Worm (Caenorhabditis elegans) whole organism, L2 larva: ENCODE measurements around the gene clc-5.

Experiments
- R02D3.7 ChIP-seq: fragments of 150-350 bp; optimal IDR thresholded peaks from 2 replicates; lab custom pipeline; 2014; ENCODE audit warnings: missing biosample characterization, missing genetic modification characterization
- Y55F3AM.14 ChIP-seq: fragments of 200-800 bp; sonication (Bioruptor generic); optimal IDR thresholded peaks from 2 replicates; lab custom pipeline; 2018; ENCODE audit warnings: mild to moderate bottlenecking, missing genetic modification characterization, missing compliant biosample characterization
- ZK546.5 ChIP-seq: sonication (generic microtip); optimal IDR thresholded peaks from 2 replicates; lab custom pipeline; 2017; ENCODE audit warnings: missing biosample characterization, missing genetic modification characterization
- alr-1 ChIP-seq: fragments of 150-350 bp; optimal IDR thresholded peaks from 2 replicates; lab custom pipeline; 2014; ENCODE audit warnings: missing biosample characterization, missing genetic modification characterization
- aly-2 ChIP-seq: fragments of 150-350 bp; optimal IDR thresholded peaks from 2 replicates; lab custom pipeline; 2014; ENCODE audit warnings: missing biosample characterization, missing genetic modification characterization
- ama-1 ChIP-seq: fragments of 150-350 bp; optimal IDR thresholded peaks from 2 replicates; lab custom pipeline; 2018; ENCODE audit warnings: inconsistent platforms
- blmp-1 ChIP-seq: sonication (generic microtip); optimal IDR thresholded peaks from 2 replicates; lab custom pipeline; 2017; ENCODE audit warnings: missing genetic modification characterization, mild to moderate bottlenecking, missing compliant biosample characterization, antibody characterized with exemption, moderate library complexity; ENCODE audit not compliant: insufficient read depth
- ceh-16 ChIP-seq: fragments of 150-350 bp; optimal IDR thresholded peaks from 2 replicates; lab custom pipeline; 2014; ENCODE audit warnings: missing biosample characterization, missing genetic modification characterization
- ceh-82 ChIP-seq: fragments of 150-350 bp; optimal IDR thresholded peaks from 2 replicates; lab custom pipeline; 2014; ENCODE audit warnings: missing biosample characterization, missing genetic modification characterization
- crh-2 ChIP-seq: sonication (generic microtip); optimal IDR thresholded peaks from 2 replicates; lab custom pipeline; 2017; ENCODE audit warnings: missing biosample characterization, missing genetic modification characterization
- dmd-4 ChIP-seq: sonication (generic microtip); optimal IDR thresholded peaks from 2 replicates; lab custom pipeline; 2017; ENCODE audit warnings: missing biosample characterization, missing genetic modification characterization
- egl-27 ChIP-seq: sonication (generic microtip); optimal IDR thresholded peaks from 3 replicates; lab custom pipeline; 2017; ENCODE audit warnings: missing biosample characterization, missing genetic modification reagents, missing genetic modification characterization
- elt-3 ChIP-seq: sonication (generic microtip); optimal IDR thresholded peaks from 2 replicates; lab custom pipeline; 2017; ENCODE audit warnings: missing biosample characterization, missing genetic modification characterization
- fos-1 ChIP-seq: fragments of 150-350 bp; optimal IDR thresholded peaks from 2 replicates; lab custom pipeline; 2014; ENCODE audit warnings: missing biosample characterization, missing genetic modification characterization
- gmeb-1 ChIP-seq: fragments of 150-350 bp; optimal IDR thresholded peaks from 2 replicates; lab custom pipeline; 2014; ENCODE audit warnings: missing biosample characterization, missing genetic modification characterization
- lin-11 ChIP-seq: fragments of 150-350 bp; sonication (generic microtip); optimal IDR thresholded peaks from 2 replicates; lab custom pipeline; 2014; ENCODE audit warnings: missing biosample characterization, missing genetic modification characterization, inconsistent platforms, mixed read lengths
- lin-13 ChIP-seq: fragments of 150-350 bp; optimal IDR thresholded peaks from 2 replicates; lab custom pipeline; 2014; ENCODE audit warnings: missing biosample characterization, missing genetic modification reagents, missing genetic modification characterization
- lsy-2 ChIP-seq, 2 experiments: fragments of 150-350 bp in 1 of 2; sonication (generic microtip) in 1 of 2; optimal IDR thresholded peaks; 2 replicates each; lab custom pipeline; 2014 to 2017; ENCODE audit warnings: missing biosample characterization in 2 of 2, missing genetic modification characterization in 2 of 2
- mbf-1 ChIP-seq: sonication (generic microtip); optimal IDR thresholded peaks from 2 replicates; lab custom pipeline; 2017; ENCODE audit warnings: missing biosample characterization, missing genetic modification characterization
- nhr-10 ChIP-seq: sonication (generic microtip); optimal IDR thresholded peaks from 2 replicates; lab custom pipeline; 2017; ENCODE audit warnings: missing biosample characterization, missing genetic modification characterization
- nhr-11 ChIP-seq: fragments of 150-350 bp; optimal IDR thresholded peaks from 2 replicates; lab custom pipeline; 2014; ENCODE audit warnings: missing biosample characterization, missing genetic modification characterization
- nhr-12 ChIP-seq: fragments of 150-350 bp; optimal IDR thresholded peaks from 2 replicates; lab custom pipeline; 2014; ENCODE audit warnings: missing biosample characterization, missing genetic modification characterization
- nhr-23 ChIP-seq: fragments of 150-350 bp; optimal IDR thresholded peaks from 2 replicates; lab custom pipeline; 2014; ENCODE audit warnings: missing biosample characterization, missing genetic modification reagents, missing genetic modification characterization
- nhr-6 ChIP-seq: fragments of 150-350 bp; optimal IDR thresholded peaks from 2 replicates; lab custom pipeline; 2014; ENCODE audit warnings: missing biosample characterization, missing genetic modification characterization
- nhr-77 ChIP-seq: fragments of 150-350 bp; optimal IDR thresholded peaks from 2 replicates; lab custom pipeline; 2014; ENCODE audit warnings: missing biosample characterization, missing genetic modification characterization
- peb-1 ChIP-seq: fragments of 150-350 bp; optimal IDR thresholded peaks from 2 replicates; lab custom pipeline; 2014; ENCODE audit warnings: missing biosample characterization, missing genetic modification characterization
- sem-4 ChIP-seq: fragments of 150-350 bp; optimal IDR thresholded peaks from 2 replicates; lab custom pipeline; 2014; ENCODE audit warnings: missing biosample characterization, missing genetic modification reagents, missing genetic modification characterization
- skn-1 ChIP-seq: sonication (generic microtip); optimal IDR thresholded peaks from 2 replicates; lab custom pipeline; 2017; ENCODE audit warnings: missing biosample characterization, missing genetic modification characterization
- sma-3 ChIP-seq: sonication (generic microtip); optimal IDR thresholded peaks from 2 replicates; lab custom pipeline; 2016; ENCODE audit warnings: missing genetic modification reagents, missing genetic modification characterization, missing compliant biosample characterization
- snpc-4 ChIP-seq: fragments of 150-350 bp; optimal IDR thresholded peaks from 2 replicates; lab custom pipeline; 2014; ENCODE audit warnings: missing biosample characterization, missing genetic modification characterization
- unc-55 ChIP-seq: fragments of 150-350 bp; sonication (generic microtip); optimal IDR thresholded peaks from 3 replicates; lab custom pipeline; 2014; ENCODE audit warnings: missing biosample characterization, missing genetic modification reagents, missing genetic modification characterization
- unc-62 ChIP-seq: fragments of 150-350 bp; optimal IDR thresholded peaks from 2 replicates; lab custom pipeline; 2014; ENCODE audit warnings: missing biosample characterization, missing genetic modification reagents, missing genetic modification characterization
- ztf-1 ChIP-seq: fragments of 200-800 bp; sonication (Bioruptor generic); conservative IDR thresholded peaks from 2 replicates; pipeline ENCODE4 v1.3.6; 2022; ENCODE audit warnings: missing genetic modification characterization, missing compliant biosample characterization
- ztf-4 ChIP-seq: fragments of 150-350 bp; optimal IDR thresholded peaks from 2 replicates; lab custom pipeline; 2014; ENCODE audit warnings: missing biosample characterization, missing genetic modification characterization

clc-5 gene

DNA sequence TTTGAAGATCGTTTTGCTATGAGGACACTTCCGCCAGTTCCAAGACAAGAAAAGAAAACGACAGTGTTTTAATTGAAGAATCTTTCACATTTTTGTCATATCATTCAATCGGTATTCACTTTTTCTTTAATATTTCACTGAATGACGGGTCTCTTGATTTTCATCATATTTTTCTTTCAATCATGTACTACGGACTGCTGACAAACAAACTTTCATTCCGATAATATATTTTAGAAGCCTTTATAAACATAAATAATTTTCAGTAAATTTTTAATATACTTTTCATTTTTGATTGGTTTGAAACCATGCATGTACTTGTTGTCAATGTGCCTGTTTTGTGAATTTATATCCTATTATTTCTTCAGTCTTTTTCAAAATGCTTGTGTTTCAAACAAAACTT, at the start of gene clc-5:
Gene clc-5 (plus strand): TSS at position 301 of the 400 bp plus-strand sequence.
- TF ChIP-seq dmd-4 (no peak), elt-3 (tag; lab: Kevin White, UChicago) (no peak)

DNA sequence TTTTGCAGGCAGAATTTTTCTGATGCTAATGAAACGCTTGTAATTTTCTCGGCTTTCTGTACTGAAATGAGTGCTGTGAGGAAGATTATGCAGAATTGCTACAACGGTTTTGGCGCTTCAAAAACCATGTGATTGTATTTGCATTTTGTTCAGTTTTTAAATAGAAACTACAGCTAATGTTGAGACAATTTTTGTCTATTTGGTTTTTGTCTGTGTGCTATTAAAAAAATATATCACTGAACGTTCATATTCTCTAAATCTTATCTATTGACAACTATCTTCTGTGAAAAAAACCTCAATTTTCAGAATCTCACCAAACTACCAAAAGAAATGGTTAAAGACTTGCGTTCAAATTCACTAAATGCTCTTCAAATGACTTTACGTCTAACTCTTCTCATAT, 43.1 kb upstream of the clc-5 start, which contains the start of gene C10A4.6:
Gene C10A4.6 (plus strand): TSS at position 301 of the 400 bp plus-strand sequence.
- TF ChIP-seq aly-2 (no peak), nhr-6 (tag; lab: Kevin White, UChicago) (no peak), sma-3 (GFP tag; lab: Kevin White, UChicago) (no peak), fos-1 (tag; lab: Kevin White, UChicago) (no peak), nhr-23 (tag; lab: Kevin White, UChicago) (no peak), snpc-4 (no peak), gmeb-1 (tag; lab: Kevin White, UChicago) (no peak), unc-55 (GFP tag; lab: Kevin White, UChicago) (no peak), elt-3 (tag; lab: Kevin White, UChicago) (no peak), nhr-12 (tag; lab: Kevin White, UChicago) (no peak), ama-1 (lab: Kevin White, UChicago) (no peak), peb-1 (tag; lab: Kevin White, UChicago) (no peak), R02D3.7 (tag; lab: Kevin White, UChicago) (no peak), egl-27 (tag; lab: Kevin White, UChicago) (no peak), nhr-11 (tag; lab: Kevin White, UChicago) (no peak), ceh-16 (tag; lab: Kevin White, UChicago) (no peak), nhr-77 (tag; lab: Kevin White, UChicago) (no peak), skn-1 (tag; lab: Kevin White, UChicago) (no peak), lsy-2 (tag; optimal IDR thresholded peaks at IDR 0.05; lab: Kevin White, UChicago) (no peak)

DNA sequence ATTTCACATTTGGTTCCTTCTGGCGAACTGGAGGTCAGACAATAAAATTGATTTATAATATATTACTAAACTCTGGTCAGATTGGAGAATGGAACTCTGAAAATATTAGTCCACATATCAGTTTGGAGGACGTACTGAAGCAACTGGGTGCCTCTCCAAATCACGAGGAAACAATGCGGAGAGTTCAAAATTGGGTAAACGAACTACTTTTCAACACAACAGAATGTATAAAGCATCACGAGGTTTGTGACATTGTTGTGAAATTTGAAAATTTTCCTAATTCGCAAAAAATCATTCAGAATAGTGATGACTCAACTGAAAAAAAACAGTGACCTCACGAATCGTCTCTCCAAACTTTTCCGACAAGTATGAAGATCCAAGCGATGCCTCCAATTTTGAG, 40.2 kb upstream of the clc-5 start, which contains the start of gene gad-2:
Gene gad-2 (plus strand): TSS at position 301 of the 400 bp plus-strand sequence.
- TF ChIP-seq sem-4 (no peak), nhr-23 (tag; lab: Kevin White, UChicago) (no peak), alr-1 (no peak), blmp-1 (no peak), crh-2 (tag; lab: Kevin White, UChicago) (no peak), ceh-82 (tag; lab: Kevin White, UChicago) (no peak), nhr-10 (no peak), aly-2 (no peak), lin-11 (tag; lab: Kevin White, UChicago) (no peak), nhr-11 (tag; lab: Kevin White, UChicago) (no peak)
- TF ChIP-seq, all 48 proteins: peak for 0

- TF ChIP-seq ama-1 (lab: Kevin White, UChicago), result no peak
- no peak for TF ChIP-seq nhr-77 (tag; lab: Kevin White, UChicago)
- no peak for TF ChIP-seq sma-3 (GFP tag; lab: Kevin White, UChicago)
- no peak for TF ChIP-seq mbf-1 (tag; lab: Kevin White, UChicago)
- no peak for TF ChIP-seq nhr-6 (tag; lab: Kevin White, UChicago)
- no peak for TF ChIP-seq ZK546.5 (tag; lab: Kevin White, UChicago)
- no peak for TF ChIP-seq aly-2
- TF ChIP-seq gmeb-1 (tag; lab: Kevin White, UChicago), result no peak
- no peak for TF ChIP-seq ceh-82 (tag; lab: Kevin White, UChicago)
- TF ChIP-seq ztf-1 (GFP tag; lab: Robert Waterston, UW), result no peak
- TF ChIP-seq skn-1 (tag; lab: Kevin White, UChicago), result no peak
- TF ChIP-seq Y55F3AM.14, result no peak
- TF ChIP-seq nhr-23 (tag; lab: Kevin White, UChicago), result no peak
- TF ChIP-seq crh-2 (tag; lab: Kevin White, UChicago), result no peak
These were observed 35.4 kb upstream of the clc-5 start, which contains the start of gene C10A4.13 for ce11 chrX:7397935-7398334. Gene C10A4.13, minus strand, starts transcription at chrX:7398035.

- no peak for TF ChIP-seq nhr-11 (tag; lab: Kevin White, UChicago)
- no peak for TF ChIP-seq lin-13 (GFP tag; lab: Kevin White, UChicago)
- no peak for TF ChIP-seq lsy-2 (tag; optimal IDR thresholded peaks at IDR 0.05; lab: Kevin White, UChicago)
- no peak for TF ChIP-seq unc-62
- TF ChIP-seq ztf-4, result no peak
- TF ChIP-seq, all 48 proteins: peak for 0
These were observed 34.8 kb upstream of the clc-5 start, which contains the start of gene C10A4.10 for ce11 chrX:7398584-7398983. Gene C10A4.10, plus strand, starts transcription at chrX:7398884.
